Fruit fly (Drosophila melanogaster) whole organism, adult: ENCODE measurements around the gene mtSSB.

Source experiments
- CG12768 ChIP-seq: fragments of 200-800 bp; sonication (Bioruptor generic); optimal IDR thresholded peaks from 2 replicates; lab custom pipeline; 2017; ENCODE audit warnings: missing biosample characterization, missing genetic modification characterization, mild to moderate bottlenecking, moderate library complexity, missing genetic modification reagents
- CG1620 ChIP-seq: fragments of 200-800 bp; sonication (Bioruptor generic); optimal IDR thresholded peaks from 2 replicates; lab custom pipeline; 2016; ENCODE audit warnings: missing biosample characterization, missing genetic modification characterization
- CG33017 ChIP-seq: fragments of 200-800 bp; sonication (Bioruptor generic); optimal IDR thresholded peaks from 2 replicates; lab custom pipeline; 2018; ENCODE audit warnings: missing biosample characterization, mild to moderate bottlenecking, missing genetic modification characterization, moderate library complexity
- CG7045 ChIP-seq: fragments of 200-800 bp; sonication (Bioruptor generic); optimal IDR thresholded peaks from 2 replicates; lab custom pipeline; 2017; ENCODE audit warnings: missing biosample characterization, mild to moderate bottlenecking, missing genetic modification characterization
- CG7101 ChIP-seq: fragments of 200-800 bp; sonication (Bioruptor generic); optimal IDR thresholded peaks from 2 replicates; lab custom pipeline; 2018; ENCODE audit warnings: missing biosample characterization, mild to moderate bottlenecking, missing genetic modification characterization, moderate library complexity
- Clk ChIP-seq: fragments of 200-800 bp; sonication (Bioruptor generic); optimal IDR thresholded peaks from 2 replicates; lab custom pipeline; 2017; ENCODE audit warnings: missing biosample characterization, missing genetic modification characterization
- Hr96 ChIP-seq: fragments of 200-800 bp; sonication (Bioruptor generic); optimal IDR thresholded peaks from 2 replicates; lab custom pipeline; 2016; ENCODE audit warnings: missing biosample characterization, missing genetic modification characterization
- Mnt ChIP-seq: fragments of 200-800 bp; sonication (Bioruptor generic); optimal IDR thresholded peaks from 2 replicates; lab custom pipeline; 2016; ENCODE audit warnings: missing biosample characterization, mild to moderate bottlenecking, missing genetic modification characterization
- cic ChIP-seq: fragments of 200-800 bp; sonication (Bioruptor generic); optimal IDR thresholded peaks from 2 replicates; lab custom pipeline; 2017; ENCODE audit warnings: missing biosample characterization, mild to moderate bottlenecking, missing genetic modification characterization, moderate library complexity
- cnc ChIP-seq, 2 experiments: fragments of >200 bp; optimal IDR thresholded peaks; 2 replicates each; lab custom pipeline; 2017
- kay ChIP-seq: fragments of 200-800 bp; sonication (Bioruptor generic); peaks from one replicate; lab custom pipeline; 2016; ENCODE audit warnings: missing biosample characterization, missing genetic modification characterization, borderline replicate concordance
- pad ChIP-seq: fragments of 200-800 bp; sonication (Bioruptor generic); optimal IDR thresholded peaks from 3 replicates; lab custom pipeline; 2017; ENCODE audit warnings: missing biosample characterization, missing genetic modification characterization, mild to moderate bottlenecking, moderate library complexity, missing genetic modification reagents
- toe ChIP-seq: fragments of 200-800 bp; sonication (Bioruptor generic); optimal IDR thresholded peaks from 2 replicates; lab custom pipeline; 2016; ENCODE audit warnings: missing biosample characterization, missing genetic modification characterization

dm6 chr3R:16241102-16241779, 36.2 kb upstream of the mtSSB start:
- TF ChIP-seq toe (peak; percentile 81), kay (GFP tag; lab: Kevin White, UChicago) (peak; percentile 97), Clk (no peak), cic (GFP tag; lab: Kevin White, UChicago) (peak; percentile 96), Mnt (GFP tag; lab: Kevin White, UChicago) (peak; percentile 93), CG33017 (tag; lab: Kevin White, UChicago) (peak; percentile 24), Hr96 (GFP tag; lab: Kevin White, UChicago) (peak; percentile 39), CG7045 (GFP tag; lab: Kevin White, UChicago) (no peak), cnc (optimal IDR thresholded peaks at IDR 0.05; lab: Kevin White, UChicago) (peak in 1 of 2 experiments; percentile 76), CG7101 (tag; lab: Kevin White, UChicago) (peak; percentile 38), pad (no peak), CG1620 (GFP tag; lab: Kevin White, UChicago) (peak; percentile 1), CG12768 (GFP tag; lab: Kevin White, UChicago) (peak; percentile 89)
